Fruit fly (Drosophila melanogaster) whole organism, embryonic: Measurements from ENCODE around the gene elB.
A peak's percentile ranks its signal among the peaks of the same experiment; 100 is the strongest.

Experiments used
- Abd-B ChIP-seq: fragments of 200-800 bp; sonication (Bioruptor generic); optimal IDR thresholded peaks from 2 replicates; lab custom pipeline; 2018; ENCODE audit warnings: missing biosample characterization, mild to moderate bottlenecking, missing genetic modification characterization, moderate library complexity
- Aef1 ChIP-seq: fragments of 200-800 bp; sonication (Bioruptor generic); IDR thresholded peaks from 3 replicates; pipeline ENCODE4 v1.3.6; 2022; ENCODE audit warnings: missing biosample characterization, missing genetic modification characterization
- CG10147 ChIP-seq: fragments of 200-800 bp; sonication (Bioruptor generic); optimal IDR thresholded peaks from 2 replicates; lab custom pipeline; 2019; ENCODE audit warnings: missing biosample characterization, mild to moderate bottlenecking, missing genetic modification characterization, moderate library complexity
- CG12299 ChIP-seq: fragments of 200-800 bp; sonication (Bioruptor generic); optimal IDR thresholded peaks from 2 replicates; lab custom pipeline; 2018; ENCODE audit warnings: missing biosample characterization, mild to moderate bottlenecking, missing genetic modification characterization
- CG12744 ChIP-seq: fragments of 200-800 bp; sonication (Bioruptor generic); optimal IDR thresholded peaks from 2 replicates; lab custom pipeline; 2016; ENCODE audit warnings: missing biosample characterization, missing genetic modification characterization
- CG13775 ChIP-seq: fragments of 200-800 bp; sonication (Bioruptor generic); optimal IDR thresholded peaks from 3 replicates; lab custom pipeline; 2017; ENCODE audit warnings: missing biosample characterization, mild to moderate bottlenecking, missing genetic modification characterization
- CG15514 ChIP-seq: fragments of 200-800 bp; sonication (Bioruptor generic); optimal IDR thresholded peaks from 3 replicates; lab custom pipeline; 2017; ENCODE audit warnings: missing biosample characterization, missing genetic modification characterization, mild to moderate bottlenecking, moderate library complexity, missing genetic modification reagents
- CG15696 ChIP-seq: fragments of 200-800 bp; sonication (Bioruptor generic); optimal IDR thresholded peaks from 2 replicates; lab custom pipeline; 2019; ENCODE audit warnings: missing biosample characterization, mild to moderate bottlenecking, missing genetic modification characterization, moderate library complexity
- CG17328 ChIP-seq: fragments of 200-800 bp; sonication (Bioruptor generic); IDR thresholded peaks from 2 replicates; pipeline ENCODE4 v1.3.6; 2022; ENCODE audit warnings: missing biosample characterization, missing genetic modification characterization
- CG1832 ChIP-seq: fragments of 200-800 bp; sonication (Bioruptor generic); optimal IDR thresholded peaks from 2 replicates; lab custom pipeline; 2017; ENCODE audit warnings: missing biosample characterization, mild to moderate bottlenecking, missing genetic modification characterization, inconsistent platforms
- CG2875 ChIP-seq: fragments of 200-800 bp; sonication (Bioruptor generic); optimal IDR thresholded peaks from 2 replicates; lab custom pipeline; 2017; ENCODE audit warnings: missing biosample characterization, mild to moderate bottlenecking, missing genetic modification characterization, missing genetic modification reagents
- CG42726 ChIP-seq: fragments of 200-800 bp; sonication (Bioruptor generic); IDR thresholded peaks from 2 replicates; pipeline ENCODE4 v1.3.6; 2022; ENCODE audit warnings: missing biosample characterization, missing genetic modification characterization; ENCODE audit not compliant: partially characterized antibody
- CG4360 ChIP-seq: fragments of 200-800 bp; sonication (Bioruptor generic); IDR thresholded peaks from 2 replicates; pipeline ENCODE4 v1.3.6; 2022; ENCODE audit warnings: missing biosample characterization, missing genetic modification characterization
- CG4707 ChIP-seq: fragments of 200-800 bp; sonication (Bioruptor generic); optimal IDR thresholded peaks from 2 replicates; lab custom pipeline; 2018; ENCODE audit warnings: missing biosample characterization, mild to moderate bottlenecking, missing genetic modification characterization, moderate library complexity
- CG4730 ChIP-seq: fragments of 200-800 bp; sonication (Bioruptor generic); IDR thresholded peaks from 2 replicates; pipeline ENCODE4 v1.3.6; 2022; ENCODE audit warnings: missing biosample characterization, missing genetic modification characterization
- CG6689 ChIP-seq: fragments of 200-800 bp; sonication (Bioruptor generic); IDR thresholded peaks from 2 replicates; pipeline ENCODE4 v1.3.6; 2022; ENCODE audit warnings: missing biosample characterization, missing genetic modification characterization
- CG7839 ChIP-seq: fragments of 200-800 bp; sonication (Bioruptor generic); optimal IDR thresholded peaks from 3 replicates; lab custom pipeline; 2018; ENCODE audit warnings: missing biosample characterization, mild to moderate bottlenecking, missing genetic modification characterization, moderate library complexity
- CG8924 ChIP-seq: fragments of 200-800 bp; optimal IDR thresholded peaks from 3 replicates; lab custom pipeline; 2019; ENCODE audit warnings: missing biosample characterization, mild to moderate bottlenecking, missing genetic modification characterization, moderate library complexity
- CoRest ChIP-seq: fragments of 200-800 bp; sonication (Bioruptor generic); optimal IDR thresholded peaks from 3 replicates; lab custom pipeline; 2018; ENCODE audit warnings: missing biosample characterization, mild to moderate bottlenecking, missing genetic modification characterization, moderate library complexity
- Deaf1 ChIP-seq: fragments of 200-800 bp; optimal IDR thresholded peaks from 3 replicates; lab custom pipeline; 2019; ENCODE audit warnings: missing biosample characterization, mild to moderate bottlenecking, missing genetic modification characterization, moderate library complexity
- Gsc ChIP-seq: fragments of 200-800 bp; sonication (Bioruptor generic); IDR thresholded peaks from 2 replicates; pipeline ENCODE4 v1.3.6; 2022; ENCODE audit warnings: missing biosample characterization, missing genetic modification characterization
- MTF-1 ChIP-seq: fragments of 200-800 bp; sonication (Bioruptor generic); optimal IDR thresholded peaks from 2 replicates; lab custom pipeline; 2018; ENCODE audit warnings: missing biosample characterization, mild to moderate bottlenecking, missing genetic modification characterization, borderline replicate concordance
- Mes4 ChIP-seq: fragments of 200-800 bp; sonication (Bioruptor generic); optimal IDR thresholded peaks from 2 replicates; lab custom pipeline; 2016; ENCODE audit warnings: missing biosample characterization, missing genetic modification characterization
- Mrtf ChIP-seq: fragments of 200-800 bp; sonication (Bioruptor generic); IDR thresholded peaks from 3 replicates; pipeline ENCODE4 v1.3.6; 2022; ENCODE audit warnings: missing biosample characterization, missing genetic modification characterization
- Oli ChIP-seq: fragments of 200-800 bp; sonication (Bioruptor generic); optimal IDR thresholded peaks from 2 replicates; lab custom pipeline; 2018; ENCODE audit warnings: missing biosample characterization, mild to moderate bottlenecking, missing genetic modification characterization, moderate library complexity
- Sox100B ChIP-seq: fragments of 200-800 bp; sonication (Bioruptor generic); optimal IDR thresholded peaks from 3 replicates; lab custom pipeline; 2018; ENCODE audit warnings: missing biosample characterization, mild to moderate bottlenecking, missing genetic modification characterization
- Usf ChIP-seq: fragments of 200-800 bp; sonication (Bioruptor generic); optimal IDR thresholded peaks from 2 replicates; lab custom pipeline; 2017; ENCODE audit warnings: missing genotype, missing biosample characterization, missing genetic modification characterization
- Xbp1 ChIP-seq: fragments of 200-800 bp; sonication (Bioruptor generic); optimal IDR thresholded peaks from 3 replicates; lab custom pipeline; 2016; ENCODE audit warnings: missing biosample characterization, mild to moderate bottlenecking, missing genetic modification characterization
- chif ChIP-seq, 2 experiments: fragments of 200-800 bp; sonication (Bioruptor generic); optimal IDR thresholded peaks; 3 replicates each; lab custom pipeline; 2016; ENCODE audit warnings: missing biosample characterization in 2 of 2, missing genetic modification characterization in 2 of 2
- croc ChIP-seq: fragments of 200-800 bp; sonication (Bioruptor generic); conservative IDR thresholded peaks from 3 replicates; pipeline ENCODE4 v1.3.6; 2022; ENCODE audit warnings: missing biosample characterization, missing genetic modification characterization
- da ChIP-seq: fragments of 200-800 bp; sonication (Bioruptor generic); optimal IDR thresholded peaks from 2 replicates; lab custom pipeline; 2016; ENCODE audit warnings: missing biosample characterization, missing genetic modification characterization
- dimm ChIP-seq: fragments of 200-800 bp; sonication (Bioruptor generic); IDR thresholded peaks from 2 replicates; pipeline ENCODE4 v1.3.6; 2022; ENCODE audit warnings: missing biosample characterization, missing genetic modification characterization
- grau ChIP-seq: fragments of 200-800 bp; optimal IDR thresholded peaks from 3 replicates; lab custom pipeline; 2019; ENCODE audit warnings: missing biosample characterization, mild to moderate bottlenecking, missing genetic modification characterization, moderate library complexity
- ham ChIP-seq: fragments of 200-800 bp; sonication (Bioruptor generic); IDR thresholded peaks from 2 replicates; pipeline ENCODE4 v1.3.6; 2022; ENCODE audit warnings: missing biosample characterization, missing genetic modification characterization
- hkb ChIP-seq, 2 experiments: fragments of 200-800 bp in 1 of 2; fragments of >200 bp in 1 of 2; sonication (Bioruptor generic) in 1 of 2; IDR thresholded peaks in 1 of 2; optimal IDR thresholded peaks in 1 of 2; 2 replicates each; pipeline versions ENCODE4 v1.3.6 to Lab custom; 2017 to 2022; ENCODE audit warnings: missing biosample characterization in 1 of 2, missing genetic modification characterization in 1 of 2
- kay ChIP-seq: fragments of 200-800 bp; sonication (Bioruptor generic); optimal IDR thresholded peaks from 2 replicates; lab custom pipeline; 2016; ENCODE audit warnings: missing biosample characterization, missing genetic modification characterization
- knrl ChIP-seq: fragments of 200-800 bp; sonication (Bioruptor generic); IDR thresholded peaks from 3 replicates; pipeline ENCODE4 v1.3.6; 2022; ENCODE audit warnings: missing biosample characterization, missing genetic modification characterization; ENCODE audit not compliant: partially characterized antibody
- maf-S ChIP-seq: fragments of 200-800 bp; sonication (Bioruptor generic); optimal IDR thresholded peaks from 2 replicates; lab custom pipeline; 2016; ENCODE audit warnings: missing biosample characterization, missing genetic modification characterization
- nom ChIP-seq: fragments of 200-800 bp; sonication (Bioruptor generic); optimal IDR thresholded peaks from 2 replicates; lab custom pipeline; 2017; ENCODE audit warnings: missing biosample characterization, missing genetic modification characterization, mild to moderate bottlenecking, moderate library complexity, missing genetic modification reagents
- schlank ChIP-seq: fragments of 200-800 bp; sonication (Bioruptor generic); optimal IDR thresholded peaks from 2 replicates; lab custom pipeline; 2018; ENCODE audit warnings: missing biosample characterization, mild to moderate bottlenecking, missing genetic modification characterization
- seq ChIP-seq: fragments of 200-800 bp; sonication (Bioruptor generic); IDR thresholded peaks from 2 replicates; pipeline ENCODE4 v1.3.6; 2022; ENCODE audit warnings: missing biosample characterization, missing genetic modification characterization
- shn ChIP-seq: fragments of 200-800 bp; sonication (Bioruptor generic); optimal IDR thresholded peaks from 3 replicates; lab custom pipeline; 2016; ENCODE audit warnings: missing biosample characterization, missing genetic modification characterization
- sisA ChIP-seq: fragments of 200-800 bp; sonication (Bioruptor generic); IDR thresholded peaks from 2 replicates; pipeline ENCODE4 v1.3.6; 2022; ENCODE audit warnings: missing biosample characterization, missing genetic modification characterization
- slbo ChIP-seq: fragments of 200-800 bp; sonication (Bioruptor generic); IDR thresholded peaks from 2 replicates; pipeline ENCODE4 v1.3.6; 2022; ENCODE audit warnings: missing biosample characterization, missing genetic modification characterization
- slp2 ChIP-seq: fragments of 200-800 bp; sonication (Bioruptor generic); optimal IDR thresholded peaks from 2 replicates; lab custom pipeline; 2016; ENCODE audit warnings: missing biosample characterization, missing genetic modification characterization
- ttk ChIP-seq: fragments of 200-800 bp; sonication (Bioruptor generic); IDR thresholded peaks from 2 replicates; pipeline ENCODE4 v2.1.2; 2022; ENCODE audit warnings: missing biosample characterization, missing genetic modification characterization
- vfl ChIP-seq: fragments of 200-800 bp; sonication (Bioruptor generic); optimal IDR thresholded peaks from 2 replicates; lab custom pipeline; 2016; ENCODE audit warnings: missing biosample characterization, missing genetic modification characterization
- vvl ChIP-seq: fragments of 200-800 bp; sonication (Bioruptor generic); IDR thresholded peaks from 2 replicates; pipeline ENCODE4 v1.3.6; 2022; ENCODE audit warnings: missing biosample characterization, missing genetic modification characterization

elB gene

dm6 chr2L:14409428-14409933 is at the start of gene elB (continued):
- peak; percentile 61; the same call in 1 of the 2 replicates for TF ChIP-seq seq
- no peak for TF ChIP-seq slp2 (GFP tag; lab: Kevin White, UChicago)
- no peak for TF ChIP-seq Usf
- no peak for TF ChIP-seq chif (GFP tag; optimal IDR thresholded peaks at IDR 0.05; lab: Kevin White, UChicago)
- no peak for TF ChIP-seq schlank (tag; lab: Kevin White, UChicago)
- no peak for TF ChIP-seq CG13775 (GFP tag; lab: Kevin White, UChicago)
- no peak for TF ChIP-seq knrl (GFP tag; lab: Robert Waterston, UW)
- TF ChIP-seq nom, result peak; percentile 48
- no peak for TF ChIP-seq CoRest (tag; lab: Kevin White, UChicago)
- TF ChIP-seq Oli (tag; lab: Kevin White, UChicago), result no peak
- no peak for TF ChIP-seq CG7839 (tag; lab: Kevin White, UChicago)
- TF ChIP-seq Deaf1 (tag; lab: Kevin White, UChicago), result peak; percentile 75
- TF ChIP-seq kay (GFP tag; lab: Kevin White, UChicago), result no peak
- TF ChIP-seq vfl (GFP tag; lab: Kevin White, UChicago), result no peak
- no peak for TF ChIP-seq CG4730
- no peak for TF ChIP-seq dimm (GFP tag; lab: Robert Waterston, UW)
- no peak for TF ChIP-seq CG8924 (tag; lab: Kevin White, UChicago)
- TF ChIP-seq CG42726 (GFP tag; lab: Robert Waterston, UW), result peak; percentile 57
- no peak for TF ChIP-seq Sox100B
- TF ChIP-seq vvl (GFP tag; lab: Robert Waterston, UW), result peak; percentile 71; the same call in 1 of the 2 replicates
- TF ChIP-seq Mrtf, result no peak
- no peak for TF ChIP-seq CG15696 (tag; lab: Kevin White, UChicago)
- no peak for TF ChIP-seq CG12744
- TF ChIP-seq CG17328 (GFP tag; lab: Robert Waterston, UW), result no peak
- no peak for TF ChIP-seq CG4707
- no peak for TF ChIP-seq Xbp1 (GFP tag; lab: Kevin White, UChicago)

DNA sequence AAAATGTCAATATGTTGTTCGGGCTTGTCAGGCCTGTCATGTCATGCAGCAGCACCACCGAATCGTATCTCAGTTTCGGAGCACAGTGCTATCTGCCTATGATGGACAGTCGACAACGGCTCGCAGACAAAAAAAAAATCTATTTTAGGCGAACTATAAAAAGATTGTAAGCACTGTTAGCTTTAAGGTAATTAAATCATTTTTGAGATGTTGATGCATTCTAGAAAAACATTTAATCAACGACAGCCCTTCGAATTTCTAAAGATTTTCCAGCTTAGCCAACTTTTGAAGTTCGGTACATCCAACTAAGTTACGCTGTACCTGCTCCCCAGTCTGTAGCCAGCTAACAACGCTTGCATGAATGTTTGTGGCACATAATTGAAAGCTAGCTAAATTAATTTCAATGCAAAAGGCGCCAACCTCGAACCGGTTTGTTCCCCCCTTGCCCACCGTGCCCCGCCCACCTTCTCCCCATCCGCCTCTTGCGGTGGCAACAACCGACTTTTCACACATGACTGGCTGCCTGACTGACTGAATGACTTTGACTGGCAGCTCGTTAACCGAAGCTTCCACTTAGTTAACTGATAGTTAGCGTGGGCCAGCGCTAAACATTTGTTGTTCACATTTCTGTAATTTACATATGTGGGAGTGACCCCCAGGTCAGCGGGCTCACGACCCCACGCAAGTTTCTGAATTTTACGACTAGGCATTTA is 49.0 kb upstream of the elB start:
- TF ChIP-seq grau (tag; lab: Kevin White, UChicago) (peak; percentile 96), slbo (GFP tag; lab: Robert Waterston, UW) (peak; percentile 57), maf-S (GFP tag; lab: Kevin White, UChicago) (peak; percentile 43), CG6689 (GFP tag; lab: Robert Waterston, UW) (peak; percentile 31; the same call in 1 of the 2 replicates), CG15514 (peak; percentile 1), ham (GFP tag; lab: Robert Waterston, UW) (0 out of 2 replicates have a peak, but pooled peaks have one; percentile 27), hkb (optimal IDR thresholded peaks at IDR 0.05; lab: Kevin White, UChicago) (no peak), hkb (GFP tag; IDR thresholded peaks at IDR 0.05; lab: Robert Waterston, UW) (peak; percentile 84), CG2875 (GFP tag; lab: Kevin White, UChicago) (peak; percentile 2), Aef1 (peak; percentile 56; the same call in 2 of the 3 replicates), ttk (GFP tag; lab: Robert Waterston, UW) (peak; percentile 71), sisA (GFP tag; lab: Robert Waterston, UW) (peak; percentile 70), CoRest (tag; lab: Kevin White, UChicago) (peak; percentile 77), Mes4 (GFP tag; lab: Kevin White, UChicago) (peak; percentile 58), CG4360 (no peak), da (GFP tag; lab: Kevin White, UChicago) (no peak), Abd-B (GFP tag; lab: Kevin White, UChicago) (peak; percentile 46), CG10147 (GFP tag; lab: Kevin White, UChicago) (peak; percentile 42), MTF-1 (no peak), croc (GFP tag; lab: Robert Waterston, UW) (peak; percentile 43; the same call in 2 of the 3 replicates), CG1832 (GFP tag; lab: Kevin White, UChicago) (no peak), Gsc (GFP tag; lab: Robert Waterston, UW) (no peak), CG4707 (peak; percentile 38), CG12299 (tag; lab: Kevin White, UChicago) (peak; percentile 52), shn (peak; percentile 78)
